Worm (Caenorhabditis elegans) whole organism, L3 larva: Measurements from ENCODE around the gene spin-1.

Experiments
- R02D3.7 ChIP-seq: fragments of 150-350 bp; optimal IDR thresholded peaks from 2 replicates; lab custom pipeline; 2014; ENCODE audit warnings: missing biosample characterization, missing genetic modification characterization
- ceh-16 ChIP-seq: sonication (generic microtip); optimal IDR thresholded peaks from 2 replicates; lab custom pipeline; 2017; ENCODE audit warnings: missing biosample characterization, missing genetic modification characterization
- ceh-82 ChIP-seq: fragments of 150-350 bp; optimal IDR thresholded peaks from 2 replicates; lab custom pipeline; 2014; ENCODE audit warnings: missing biosample characterization, missing genetic modification characterization
- elt-3 ChIP-seq, 3 experiments: fragments of 150-350 bp in 1 of 3; sonication (generic microtip) in 2 of 3; optimal IDR thresholded peaks; 2 replicates in 2 of 3; 4 replicates in 1 of 3; lab custom pipeline; 2014 to 2017; ENCODE audit warnings: missing biosample characterization in 3 of 3, missing genetic modification characterization in 3 of 3
- fkh-10 ChIP-seq: sonication (generic microtip); optimal IDR thresholded peaks from 2 replicates; lab custom pipeline; 2017; ENCODE audit warnings: missing biosample characterization, missing genetic modification reagents, missing genetic modification characterization
- lin-15B ChIP-seq: fragments of 150-350 bp; optimal IDR thresholded peaks from 2 replicates; lab custom pipeline; 2014; ENCODE audit warnings: missing biosample characterization, missing genetic modification characterization
- lin-39 ChIP-seq: fragments of 150-350 bp; optimal IDR thresholded peaks from 2 replicates; lab custom pipeline; 2018; ENCODE audit warnings: missing biosample characterization, missing genetic modification reagents, missing genetic modification characterization
- tbx-2 ChIP-seq: sonication (generic microtip); optimal IDR thresholded peaks from 2 replicates; lab custom pipeline; 2016; ENCODE audit warnings: mild to moderate bottlenecking, missing genetic modification characterization, missing compliant biosample characterization
- zag-1 ChIP-seq: fragments of 150-350 bp; optimal IDR thresholded peaks from 2 replicates; lab custom pipeline; 2014; ENCODE audit warnings: missing biosample characterization, missing genetic modification characterization

DNA sequence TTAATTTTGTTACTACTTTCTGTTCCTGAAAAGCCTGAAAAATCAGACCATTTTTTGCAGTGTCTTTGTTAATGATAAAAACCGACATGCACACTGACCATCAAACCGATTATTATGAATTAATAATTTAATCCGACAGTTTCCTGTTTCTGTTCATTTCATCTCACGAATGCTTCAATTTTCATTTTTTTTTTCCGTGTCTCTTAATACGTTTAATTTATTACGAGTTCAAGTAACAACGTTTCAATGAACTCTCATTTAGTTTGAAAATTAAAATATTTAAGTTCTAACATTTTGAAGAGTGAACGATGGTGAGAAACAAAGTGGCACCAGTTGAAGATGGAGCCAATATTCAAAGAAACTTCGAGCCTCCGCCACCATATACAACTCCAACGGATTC lies at the start of gene spin-1:
- TF ChIP-seq ceh-16 (tag; lab: Kevin White, UChicago) (no peak), lin-15B (no peak), zag-1 (no peak), tbx-2 (no peak), fkh-10 (GFP tag; lab: Kevin White, UChicago) (no peak), lin-39 (tag; lab: Kevin White, UChicago) (no peak), R02D3.7 (no peak), ceh-82 (tag; lab: Kevin White, UChicago) (no peak), elt-3 (tag; optimal IDR thresholded peaks at IDR 0.05; lab: Kevin White, UChicago) (no peak)
